Fruit fly (Drosophila melanogaster) whole organism: Measurements from ENCODE around the gene RpL26.

Experiments
- CG8478 ChIP-seq: fragments of >200 bp; optimal IDR thresholded peaks from 2 replicates; lab custom pipeline; 2018; ENCODE audit warnings: inconsistent platforms
- Dll ChIP-seq: fragments of >200 bp; optimal IDR thresholded peaks from 2 replicates; lab custom pipeline; 2017
- pan ChIP-seq: fragments of >200 bp; optimal IDR thresholded peaks from 2 replicates; lab custom pipeline; 2017
- psq ChIP-seq: fragments of >200 bp; optimal IDR thresholded peaks from 2 replicates; lab custom pipeline; 2017
- usp ChIP-seq: fragments of >200 bp; optimal IDR thresholded peaks from 2 replicates; lab custom pipeline; 2017; ENCODE audit warnings: missing biosample characterization, missing genetic modification characterization, mixed read lengths

- no peak for TF ChIP-seq Dll (lab: Kevin White, UChicago)
- TF ChIP-seq psq (lab: Kevin White, UChicago), result no peak
- TF ChIP-seq pan (lab: Kevin White, UChicago), result no peak
- no peak for TF ChIP-seq usp
- no peak for TF ChIP-seq CG8478
Measured at dm6 chr3L:18924790-18925189, 26.1 kb downstream of the RpL26 start, which contains the start of gene CG43049.
